Fruit fly (Drosophila melanogaster): ENCODE measurements around the gene CG31882.

dm6 chr2L:9600772-9601171 lies 24.3 kb downstream of the CG31882 start, which contains the start of gene CG4382:
- no peak for TF ChIP-seq CG8478 (optimal IDR thresholded peaks at IDR 0.05)
- no peak for TF ChIP-seq CTCF (optimal IDR thresholded peaks at IDR 0.05)
